Worm (Caenorhabditis elegans): ENCODE data around the gene F56D2.2.

ce11 chrIII:5564325-5564724 is 22.7 kb upstream of the F56D2.2 start:
- TF ChIP-seq T22C8.4 (GFP tag; IDR thresholded peaks at IDR 0.05) (no peak), tab-1 (GFP tag; IDR thresholded peaks at IDR 0.05) (no peak), ref-1 (GFP tag; conservative IDR thresholded peaks at IDR 0.05) (no peak), ztf-29 (GFP tag; IDR thresholded peaks at IDR 0.05) (no peak)

All from whole organism, midembryonic.